Worm (Caenorhabditis elegans) whole organism, L3 larva: ENCODE data around the gene lys-1.

Experiments used
- ama-1 ChIP-seq: fragments of 150-350 bp; optimal IDR thresholded peaks from 2 replicates; lab custom pipeline; 2018
- elt-3 ChIP-seq, 3 experiments: fragments of 150-350 bp in 1 of 3; sonication (generic microtip) in 2 of 3; optimal IDR thresholded peaks; 2 replicates in 2 of 3; 4 replicates in 1 of 3; lab custom pipeline; 2014 to 2017; ENCODE audit warnings: missing biosample characterization in 3 of 3, missing genetic modification characterization in 3 of 3
- nhr-28 ChIP-seq: fragments of 150-350 bp; optimal IDR thresholded peaks from 2 replicates; lab custom pipeline; 2014; ENCODE audit warnings: missing biosample characterization, missing genetic modification characterization
- skn-1 ChIP-seq: fragments of 150-350 bp; optimal IDR thresholded peaks from 2 replicates; lab custom pipeline; 2014; ENCODE audit warnings: missing biosample characterization, missing genetic modification characterization
- snpc-4 ChIP-seq: fragments of 150-350 bp; optimal IDR thresholded peaks from 2 replicates; lab custom pipeline; 2014; ENCODE audit warnings: missing biosample characterization, missing genetic modification characterization

DNA sequence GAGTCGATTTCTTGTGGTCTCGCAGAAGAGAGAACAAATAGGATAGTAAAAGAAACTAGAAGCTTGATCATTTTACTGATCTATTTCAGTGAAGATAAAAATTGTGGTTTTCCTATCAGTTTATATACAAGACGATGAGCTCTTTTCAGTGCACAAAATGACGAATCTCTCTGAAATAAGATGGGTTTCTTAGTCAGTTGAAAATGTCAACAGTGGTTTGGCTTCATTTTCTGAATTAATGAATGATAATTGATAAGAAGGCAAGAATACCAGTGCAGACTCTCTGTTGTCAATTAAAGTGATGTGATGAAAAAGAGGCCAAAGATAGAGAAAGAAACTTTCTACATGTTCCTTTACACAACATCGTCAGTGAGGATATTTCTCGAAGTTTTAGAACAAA, 3.7 kb downstream of the lys-1 start, which contains the start of gene lys-2:
- TF ChIP-seq ama-1: no peak
- TF ChIP-seq snpc-4 (tag; lab: Kevin White, UChicago): no peak
- TF ChIP-seq skn-1 (tag; lab: Kevin White, UChicago): peak; percentile 8
- no peak for TF ChIP-seq nhr-28 (tag; lab: Kevin White, UChicago)
- TF ChIP-seq elt-3 (tag; optimal IDR thresholded peaks at IDR 0.05; lab: Kevin White, UChicago): no peak
